Worm (Caenorhabditis elegans) whole organism, L4 larva: ENCODE results near the gene F59B10.5.

ENCODE experiments used
- fos-1 ChIP-seq: fragments of 150-350 bp; optimal IDR thresholded peaks from 2 replicates; lab custom pipeline; 2014; ENCODE audit warnings: missing biosample characterization, missing genetic modification characterization
- nhr-10 ChIP-seq: fragments of 150-350 bp; optimal IDR thresholded peaks from 2 replicates; lab custom pipeline; 2014; ENCODE audit warnings: missing biosample characterization, missing genetic modification characterization
- snpc-4 ChIP-seq: fragments of 150-350 bp; optimal IDR thresholded peaks from 2 replicates; lab custom pipeline; 2014; ENCODE audit warnings: missing biosample characterization, missing genetic modification characterization
- unc-62 ChIP-seq, 3 experiments: fragments of 150-350 bp in 1 of 3; sonication (generic microtip); optimal IDR thresholded peaks in 2 of 3; peaks in 1 of 3; 1 replicate in 1 of 3; 2 replicates in 2 of 3; lab custom pipeline; 2014 to 2017; ENCODE audit warnings: missing biosample characterization in 3 of 3, missing genetic modification characterization in 3 of 3, missing genetic modification reagents in 3 of 3, missing genotype in 1 of 3

DNA sequence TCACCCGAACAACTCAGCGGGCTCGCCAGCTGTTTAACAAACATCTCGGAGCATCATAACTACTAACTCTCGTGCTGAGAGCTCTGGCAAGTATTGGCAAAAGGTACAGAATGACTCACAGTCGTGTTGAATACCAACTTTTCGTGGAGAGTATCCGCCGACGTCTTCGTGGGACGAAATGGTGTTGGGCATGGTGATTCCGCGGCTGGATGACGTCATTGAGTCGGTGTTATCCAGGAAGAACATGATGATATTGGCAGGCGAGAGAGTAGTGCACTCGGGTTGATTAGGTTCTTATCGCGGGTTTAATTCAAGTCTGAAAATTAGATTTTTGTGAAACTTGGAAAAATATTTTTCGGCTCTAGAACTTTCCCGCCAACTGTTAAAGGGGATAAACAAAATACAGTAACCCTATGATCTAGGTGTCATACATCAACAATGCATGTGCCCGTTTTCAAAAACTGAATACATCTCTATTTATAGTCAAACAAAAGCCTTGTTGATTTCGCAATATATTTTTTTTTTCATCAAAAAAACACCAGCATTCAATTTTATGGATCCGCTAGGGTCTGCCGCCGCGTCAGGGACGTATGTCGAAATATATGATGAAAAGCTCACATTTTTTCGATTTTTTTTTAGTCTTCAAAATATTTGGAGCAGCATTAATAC lies 30.0 kb upstream of the F59B10.5 start:
- TF ChIP-seq snpc-4 (no peak), nhr-10 (no peak), unc-62 (GFP tag; optimal IDR thresholded peaks at IDR 0.05 in 1 of 2; lab: Kevin White, UChicago) (no peak), unc-62 (tag; optimal IDR thresholded peaks at IDR 0.05; lab: Kevin White, UChicago) (no peak), fos-1 (no peak)
